Fruit fly (Drosophila melanogaster): ENCODE measurements around the gene Grl36a.

Grl36a gene

DNA sequence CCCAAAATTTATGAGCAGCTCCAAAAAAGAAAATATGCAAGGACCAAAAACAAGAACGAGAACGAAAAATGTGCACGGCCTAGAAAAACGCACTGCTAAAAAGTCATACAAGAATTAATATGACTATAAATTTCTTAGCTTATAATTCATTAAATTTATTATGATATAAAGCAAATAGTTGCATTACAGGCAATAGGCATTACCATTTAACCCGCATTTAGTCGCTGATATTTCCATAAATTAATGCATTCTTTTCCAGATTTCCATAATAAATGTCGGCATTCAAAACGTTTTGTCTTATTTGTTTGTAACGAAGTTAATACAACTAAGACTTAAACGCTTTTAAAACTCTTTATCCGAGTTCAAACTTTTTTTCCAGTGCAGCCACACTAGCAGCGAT lies 47.7 kb downstream of the Grl36a start:
- no peak for TF ChIP-seq CG17801 (GFP tag; optimal IDR thresholded peaks at IDR 0.05; ENCODE audit: partially characterized antibody)

All from ovary, adult (tissue).